Worm (Caenorhabditis elegans): ENCODE measurements around the gene F53F4.7.

Gene F53F4.7

DNA sequence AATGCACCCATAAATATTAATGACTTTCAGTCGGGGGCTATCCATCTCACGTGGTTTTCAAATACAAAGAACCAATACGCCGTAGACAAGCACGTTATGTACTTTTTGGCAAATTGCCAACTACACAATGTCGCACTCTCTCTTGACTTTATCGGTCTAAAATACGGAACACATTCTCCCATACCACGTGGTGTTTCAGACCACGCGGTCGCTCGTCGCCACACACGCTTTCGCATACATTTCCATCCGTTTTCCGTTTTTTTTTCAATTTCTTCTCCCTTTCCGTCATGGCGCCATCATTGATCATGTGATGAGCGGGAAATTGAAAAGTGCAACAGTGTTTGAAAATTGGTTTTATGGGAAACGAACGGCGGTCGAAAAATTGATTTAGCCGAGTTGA, 44.8 kb upstream of the F53F4.7 start:
- TF ChIP-seq elt-1 (tag; optimal IDR thresholded peaks at IDR 0.05) (peak; percentile 58), nhr-25 (tag; optimal IDR thresholded peaks at IDR 0.05) (peak; percentile 95), mdl-1 (tag; optimal IDR thresholded peaks at IDR 0.05) (peak; percentile 94), nhr-12 (tag; optimal IDR thresholded peaks at IDR 0.05) (no peak), ama-1 (optimal IDR thresholded peaks at IDR 0.05) (peak; percentile 45), nfya-1 (tag; optimal IDR thresholded peaks at IDR 0.05; ENCODE audit: insufficient read depth) (peak; percentile 67), nhr-237 (tag; optimal IDR thresholded peaks at IDR 0.05) (no peak), R02D3.7 (tag; optimal IDR thresholded peaks at IDR 0.05) (peak; percentile 10), lin-15B (tag; optimal IDR thresholded peaks at IDR 0.05) (peak; percentile 59), jun-1 (tag; optimal IDR thresholded peaks at IDR 0.05) (peak; percentile 88), daf-12 (tag; optimal IDR thresholded peaks at IDR 0.05) (no peak), ZK546.5 (tag; optimal IDR thresholded peaks at IDR 0.05) (no peak), nhr-23 (tag; optimal IDR thresholded peaks at IDR 0.05) (peak; percentile 95), elt-3 (tag; optimal IDR thresholded peaks at IDR 0.05) (peak in 1 of 3 experiments; percentile 67), egl-27 (tag; optimal IDR thresholded peaks at IDR 0.05) (no peak), ztf-4 (tag; optimal IDR thresholded peaks at IDR 0.05) (peak; percentile 33), lsy-12 (tag; optimal IDR thresholded peaks at IDR 0.05) (peak; percentile 89), pqm-1 (tag; optimal IDR thresholded peaks at IDR 0.05) (peak; percentile 75), egl-5 (tag; optimal IDR thresholded peaks at IDR 0.05) (peak; percentile 87), tbx-2 (tag; optimal IDR thresholded peaks at IDR 0.05) (peak; percentile 86), elt-2 (tag; optimal IDR thresholded peaks at IDR 0.05) (peak; percentile 96), nhr-43 (tag; optimal IDR thresholded peaks at IDR 0.05; ENCODE audit: poor library complexity, severe bottlenecking) (peak; percentile 98), lin-39 (tag; optimal IDR thresholded peaks at IDR 0.05) (peak; percentile 6), snpc-4 (tag; optimal IDR thresholded peaks at IDR 0.05) (peak; percentile 59), fos-1 (tag; optimal IDR thresholded peaks at IDR 0.05) (no peak), zag-1 (tag; optimal IDR thresholded peaks at IDR 0.05) (no peak), pha-4 (tag; optimal IDR thresholded peaks at IDR 0.05) (peak; percentile 86)

DNA sequence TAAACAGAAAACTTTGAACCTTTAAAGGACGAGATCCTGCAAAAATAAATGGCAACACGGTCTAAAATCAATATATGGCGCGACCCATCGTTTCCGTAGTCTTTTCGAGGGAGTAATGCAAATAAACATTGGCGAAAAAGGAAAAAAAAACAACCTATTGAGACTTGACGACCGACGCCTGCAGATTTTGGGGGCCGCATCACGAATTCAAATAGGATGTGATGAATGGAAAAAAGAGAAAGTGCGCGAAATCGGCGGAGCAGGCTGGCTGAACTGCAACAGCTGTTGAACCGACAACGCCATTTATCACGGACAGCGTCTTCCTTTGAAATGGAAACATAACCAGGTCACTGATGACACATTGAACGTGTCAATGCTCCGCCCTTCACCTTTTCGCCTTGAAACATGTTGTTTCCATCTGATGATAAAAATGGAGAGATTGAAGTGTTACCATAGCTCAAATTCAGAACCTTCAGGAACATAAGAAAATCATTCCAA, 44.1 kb upstream of the F53F4.7 start:
- TF ChIP-seq daf-12 (tag; optimal IDR thresholded peaks at IDR 0.05) (no peak), fkh-2 (tag; optimal IDR thresholded peaks at IDR 0.05) (no peak), nhr-43 (tag; optimal IDR thresholded peaks at IDR 0.05; ENCODE audit: poor library complexity, severe bottlenecking) (peak; percentile 36), aly-2 (tag; optimal IDR thresholded peaks at IDR 0.05) (no peak), nfya-1 (tag; optimal IDR thresholded peaks at IDR 0.05; ENCODE audit: insufficient read depth) (no peak), nhr-77 (tag; optimal IDR thresholded peaks at IDR 0.05) (no peak), zag-1 (tag; optimal IDR thresholded peaks at IDR 0.05) (no peak), egl-5 (tag; optimal IDR thresholded peaks at IDR 0.05) (no peak), fos-1 (tag; optimal IDR thresholded peaks at IDR 0.05) (no peak), mdl-1 (tag; optimal IDR thresholded peaks at IDR 0.05) (no peak), nhr-23 (tag; optimal IDR thresholded peaks at IDR 0.05) (no peak), lin-15B (tag; optimal IDR thresholded peaks at IDR 0.05) (no peak), ama-1 (optimal IDR thresholded peaks at IDR 0.05) (peak; percentile 54), nhr-12 (tag; optimal IDR thresholded peaks at IDR 0.05) (no peak), nhr-28 (tag; optimal IDR thresholded peaks at IDR 0.05) (no peak), hmg-11 (tag; optimal IDR thresholded peaks at IDR 0.05) (no peak), egl-27 (tag; optimal IDR thresholded peaks at IDR 0.05) (no peak), tbx-2 (tag; optimal IDR thresholded peaks at IDR 0.05) (no peak), ceh-16 (tag; optimal IDR thresholded peaks at IDR 0.05) (no peak), mml-1 (tag; optimal IDR thresholded peaks at IDR 0.05) (no peak), lin-39 (tag; optimal IDR thresholded peaks at IDR 0.05) (peak; percentile 72), ceh-9 (tag; optimal IDR thresholded peaks at IDR 0.05) (no peak), ceh-28 (tag; optimal IDR thresholded peaks at IDR 0.05) (no peak), elt-3 (tag; optimal IDR thresholded peaks at IDR 0.05) (no peak), snpc-4 (tag; optimal IDR thresholded peaks at IDR 0.05) (no peak), nhr-67 (tag; optimal IDR thresholded peaks at IDR 0.05) (no peak)

DNA sequence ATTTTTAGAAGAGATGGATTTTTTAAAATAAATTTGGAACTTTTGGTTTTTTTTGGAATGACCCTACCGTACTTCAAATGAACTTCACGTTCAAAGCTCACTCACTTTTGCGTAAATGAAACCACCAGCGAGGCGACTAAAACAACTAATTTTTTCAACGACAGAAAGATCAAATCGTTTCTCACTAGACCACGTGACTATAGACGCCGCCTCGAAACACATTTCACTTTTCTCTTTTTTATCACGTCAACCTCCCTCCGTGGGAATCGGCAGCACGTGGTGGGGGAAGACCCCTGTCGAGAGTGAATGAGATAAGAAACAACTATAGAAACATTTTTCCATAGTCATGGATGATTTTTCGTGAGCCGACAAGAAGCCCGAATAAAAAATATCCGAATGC, 43.5 kb upstream of the F53F4.7 start:
- TF ChIP-seq pqm-1 (tag; optimal IDR thresholded peaks at IDR 0.05) (peak; percentile 87), nhr-28 (tag; optimal IDR thresholded peaks at IDR 0.05) (no peak), eor-1 (tag; optimal IDR thresholded peaks at IDR 0.05) (no peak), ceh-28 (tag; optimal IDR thresholded peaks at IDR 0.05) (no peak), ztf-11 (tag; optimal IDR thresholded peaks at IDR 0.05) (no peak), jun-1 (tag; optimal IDR thresholded peaks at IDR 0.05) (peak; percentile 68), mml-1 (tag; optimal IDR thresholded peaks at IDR 0.05) (peak; percentile 14), lsy-12 (tag; optimal IDR thresholded peaks at IDR 0.05) (peak; percentile 55), fos-1 (tag; optimal IDR thresholded peaks at IDR 0.05) (no peak), nhr-76 (tag; optimal IDR thresholded peaks at IDR 0.05) (no peak), nhr-67 (tag; optimal IDR thresholded peaks at IDR 0.05) (no peak), ceh-9 (tag; optimal IDR thresholded peaks at IDR 0.05) (no peak), ceh-16 (tag; optimal IDR thresholded peaks at IDR 0.05) (no peak), snpc-4 (tag; optimal IDR thresholded peaks at IDR 0.05) (peak; percentile 48), egl-5 (tag; optimal IDR thresholded peaks at IDR 0.05) (peak; percentile 13), skn-1 (tag; optimal IDR thresholded peaks at IDR 0.05) (no peak), lin-39 (tag; optimal IDR thresholded peaks at IDR 0.05) (peak; percentile 30), R02D3.7 (tag; optimal IDR thresholded peaks at IDR 0.05) (no peak), egl-27 (tag; optimal IDR thresholded peaks at IDR 0.05) (no peak), tbx-2 (tag; optimal IDR thresholded peaks at IDR 0.05) (peak; percentile 49), pha-4 (tag; optimal IDR thresholded peaks at IDR 0.05) (peak; percentile 68), mdl-1 (tag; optimal IDR thresholded peaks at IDR 0.05) (peak; percentile 94), ztf-4 (tag; optimal IDR thresholded peaks at IDR 0.05) (peak; percentile 54), nhr-23 (tag; optimal IDR thresholded peaks at IDR 0.05) (peak; percentile 76), nhr-237 (tag; optimal IDR thresholded peaks at IDR 0.05) (no peak), aly-2 (tag; optimal IDR thresholded peaks at IDR 0.05) (no peak), lin-15B (tag; optimal IDR thresholded peaks at IDR 0.05) (no peak), daf-12 (tag; optimal IDR thresholded peaks at IDR 0.05) (no peak), elt-1 (tag; optimal IDR thresholded peaks at IDR 0.05) (peak; percentile 73), nhr-25 (tag; optimal IDR thresholded peaks at IDR 0.05) (peak; percentile 91), nhr-43 (tag; optimal IDR thresholded peaks at IDR 0.05; ENCODE audit: poor library complexity, severe bottlenecking) (peak; percentile 91), elt-2 (tag; optimal IDR thresholded peaks at IDR 0.05) (peak; percentile 92), nhr-12 (tag; optimal IDR thresholded peaks at IDR 0.05) (no peak), nfya-1 (tag; optimal IDR thresholded peaks at IDR 0.05; ENCODE audit: insufficient read depth) (peak; percentile 73), ama-1 (optimal IDR thresholded peaks at IDR 0.05) (peak; percentile 84)

Measured in whole organism, L3 larva.